Fruit fly (Drosophila melanogaster) whole organism, prepupa: ENCODE data around the gene CG17568.

Experiments used
- Blimp-1 ChIP-seq: fragments of 200-800 bp; sonication (Bioruptor generic); optimal IDR thresholded peaks from 3 replicates; lab custom pipeline; 2017; ENCODE audit warnings: missing biosample characterization, missing genetic modification characterization, mild to moderate bottlenecking, moderate library complexity, missing genetic modification reagents
- CG10669 ChIP-seq: fragments of 200-800 bp; sonication (Bioruptor generic); optimal IDR thresholded peaks from 3 replicates; lab custom pipeline; 2018; ENCODE audit warnings: missing biosample characterization, mild to moderate bottlenecking, missing genetic modification characterization, moderate library complexity
- CG11294 ChIP-seq: fragments of 200-800 bp; sonication (Bioruptor generic); IDR thresholded peaks from 2 replicates; pipeline ENCODE4 v1.3.6; 2022; ENCODE audit warnings: missing biosample characterization, missing genetic modification characterization
- CG11762 ChIP-seq: fragments of 200-800 bp; sonication (Bioruptor generic); optimal IDR thresholded peaks from 3 replicates; lab custom pipeline; 2016; ENCODE audit warnings: missing biosample characterization, missing genetic modification characterization; ENCODE audit not compliant: insufficient read depth
- CG15336 ChIP-seq: fragments of 200-800 bp; sonication (Bioruptor generic); IDR thresholded peaks from 2 replicates; pipeline ENCODE4 v1.3.6; 2022; ENCODE audit warnings: missing biosample characterization, missing genetic modification characterization
- CG1621 ChIP-seq: fragments of 200-800 bp; sonication (Bioruptor generic); optimal IDR thresholded peaks from 3 replicates; lab custom pipeline; 2018; ENCODE audit warnings: missing biosample characterization, mild to moderate bottlenecking, missing genetic modification characterization
- CG16779 ChIP-seq: fragments of 200-800 bp; sonication (Bioruptor generic); optimal IDR thresholded peaks from 3 replicates; lab custom pipeline; 2017; ENCODE audit warnings: missing biosample characterization, mild to moderate bottlenecking, missing genetic modification characterization
- CG3032 ChIP-seq: fragments of 200-800 bp; optimal IDR thresholded peaks from 2 replicates; lab custom pipeline; 2019; ENCODE audit warnings: missing biosample characterization, mild to moderate bottlenecking, missing genetic modification characterization, moderate library complexity
- CG34406 ChIP-seq: fragments of 200-800 bp; sonication (Bioruptor generic); optimal IDR thresholded peaks from 3 replicates; lab custom pipeline; 2016; ENCODE audit warnings: missing biosample characterization, missing genetic modification characterization
- CG3919 ChIP-seq: fragments of 200-800 bp; sonication (Bioruptor generic); optimal IDR thresholded peaks from 3 replicates; lab custom pipeline; 2016; ENCODE audit warnings: missing biosample characterization, missing genetic modification characterization
- CG6163 ChIP-seq: fragments of 200-800 bp; sonication (Bioruptor generic); IDR thresholded peaks from 3 replicates; pipeline ENCODE4 v1.3.6; 2022; ENCODE audit warnings: missing biosample characterization, missing genetic modification characterization
- CG6276 ChIP-seq: fragments of 200-800 bp; sonication (Bioruptor generic); optimal IDR thresholded peaks from 2 replicates; lab custom pipeline; 2017; ENCODE audit warnings: missing biosample characterization, mild to moderate bottlenecking, missing genetic modification characterization
- CG6808 ChIP-seq: fragments of 200-800 bp; sonication (Bioruptor generic); optimal IDR thresholded peaks from 3 replicates; lab custom pipeline; 2017; ENCODE audit warnings: missing biosample characterization, missing genetic modification characterization, mild to moderate bottlenecking, moderate library complexity, missing genetic modification reagents
- CG6854 ChIP-seq: fragments of 200-800 bp; sonication (Bioruptor generic); optimal IDR thresholded peaks from 2 replicates; lab custom pipeline; 2017; ENCODE audit warnings: missing biosample characterization, mild to moderate bottlenecking, missing genetic modification characterization
- CG7368 ChIP-seq: fragments of 200-800 bp; sonication (Bioruptor generic); optimal IDR thresholded peaks from 3 replicates; lab custom pipeline; 2016; ENCODE audit warnings: missing biosample characterization, missing genetic modification characterization
- CG8119 ChIP-seq: fragments of 200-800 bp; sonication (Bioruptor generic); IDR thresholded peaks from 3 replicates; pipeline ENCODE4 v1.3.6; 2022; ENCODE audit warnings: missing biosample characterization, missing genetic modification characterization
- CG8319 ChIP-seq: fragments of 200-800 bp; sonication (Bioruptor generic); optimal IDR thresholded peaks from 3 replicates; lab custom pipeline; 2016; ENCODE audit warnings: missing biosample characterization, missing genetic modification characterization
- CG8632 ChIP-seq: fragments of 200-800 bp; sonication (Bioruptor generic); optimal IDR thresholded peaks from 3 replicates; lab custom pipeline; 2016; ENCODE audit warnings: missing biosample characterization, missing genetic modification characterization
- CG9139 ChIP-seq: fragments of 200-800 bp; sonication (Bioruptor generic); optimal IDR thresholded peaks from 3 replicates; lab custom pipeline; 2017; ENCODE audit warnings: missing biosample characterization, mild to moderate bottlenecking, missing genetic modification characterization
- Eip78C ChIP-seq: fragments of 200-800 bp; sonication (Bioruptor generic); peaks from one replicate; lab custom pipeline; 2016; ENCODE audit warnings: missing biosample characterization, missing genetic modification characterization
- Eip93F ChIP-seq: fragments of 200-800 bp; sonication (Bioruptor generic); optimal IDR thresholded peaks from 2 replicates; lab custom pipeline; 2016; ENCODE audit warnings: missing biosample characterization, mild to moderate bottlenecking, missing genetic modification characterization
- Gug ChIP-seq: fragments of 200-800 bp; sonication (Bioruptor generic); IDR thresholded peaks from 2 replicates; pipeline ENCODE4 v1.3.6; 2022; ENCODE audit warnings: missing biosample characterization, missing genetic modification characterization
- Hr38 ChIP-seq: sonication (Bioruptor generic); optimal IDR thresholded peaks from 2 replicates; lab custom pipeline; 2016; ENCODE audit warnings: missing biosample characterization, missing genetic modification characterization
- Hr39 ChIP-seq: fragments of 200-800 bp; sonication (Bioruptor generic); optimal IDR thresholded peaks from 2 replicates; lab custom pipeline; 2016; ENCODE audit warnings: missing biosample characterization, missing genetic modification characterization
- Hr4 ChIP-seq: fragments of 200-800 bp; sonication (Bioruptor generic); optimal IDR thresholded peaks from 3 replicates; lab custom pipeline; 2016; ENCODE audit warnings: missing biosample characterization, missing genetic modification characterization
- Lpt ChIP-seq: fragments of 200-800 bp; sonication (Bioruptor generic); optimal IDR thresholded peaks from 3 replicates; lab custom pipeline; 2016; ENCODE audit warnings: missing biosample characterization, missing genetic modification characterization
- Met ChIP-seq: fragments of 200-800 bp; sonication (Bioruptor generic); optimal IDR thresholded peaks from 3 replicates; lab custom pipeline; 2016; ENCODE audit warnings: missing biosample characterization, missing genetic modification characterization
- Smox ChIP-seq: fragments of 200-800 bp; sonication (Bioruptor generic); optimal IDR thresholded peaks from 3 replicates; lab custom pipeline; 2016; ENCODE audit warnings: missing biosample characterization, missing genetic modification characterization
- Sox15 ChIP-seq: fragments of 200-800 bp; sonication (Bioruptor generic); optimal IDR thresholded peaks from 3 replicates; lab custom pipeline; 2016; ENCODE audit warnings: missing biosample characterization, missing genetic modification characterization
- achi ChIP-seq: fragments of 200-800 bp; sonication (Bioruptor generic); optimal IDR thresholded peaks from 3 replicates; lab custom pipeline; 2016; ENCODE audit warnings: missing biosample characterization, missing genetic modification characterization
- acj6 ChIP-seq: fragments of 200-800 bp; sonication (Bioruptor generic); optimal IDR thresholded peaks from 3 replicates; lab custom pipeline; 2016; ENCODE audit warnings: missing biosample characterization, missing genetic modification characterization
- cyc ChIP-seq: fragments of 200-800 bp; sonication (Bioruptor generic); optimal IDR thresholded peaks from 3 replicates; lab custom pipeline; 2016; ENCODE audit warnings: missing biosample characterization, missing genetic modification characterization
- dac ChIP-seq: fragments of 200-800 bp; sonication (Bioruptor generic); optimal IDR thresholded peaks from 2 replicates; lab custom pipeline; 2017; ENCODE audit warnings: missing biosample characterization, mild to moderate bottlenecking, missing genetic modification characterization
- dsx ChIP-seq: fragments of 200-800 bp; optimal IDR thresholded peaks from 3 replicates; lab custom pipeline; 2019; ENCODE audit warnings: missing biosample characterization, mild to moderate bottlenecking, missing genetic modification characterization, moderate library complexity; ENCODE audit not compliant: poor library complexity, severe bottlenecking
- eg ChIP-seq: fragments of 200-800 bp; sonication (Bioruptor generic); IDR thresholded peaks from 3 replicates; pipeline ENCODE4 v1.3.6; 2022; ENCODE audit warnings: missing biosample characterization, missing genetic modification characterization
- esn ChIP-seq: fragments of 200-800 bp; sonication (Bioruptor generic); optimal IDR thresholded peaks from 2 replicates; lab custom pipeline; 2016; ENCODE audit warnings: missing biosample characterization, mild to moderate bottlenecking, missing genetic modification characterization, moderate library complexity
- fd59A ChIP-seq: fragments of 200-800 bp; sonication (Bioruptor generic); optimal IDR thresholded peaks from 2 replicates; lab custom pipeline; 2017; ENCODE audit warnings: missing biosample characterization, mild to moderate bottlenecking, missing genetic modification characterization, missing genetic modification reagents
- fd85E ChIP-seq: fragments of 200-800 bp; sonication (Bioruptor generic); optimal IDR thresholded peaks from 3 replicates; lab custom pipeline; 2016; ENCODE audit warnings: missing biosample characterization, missing genetic modification characterization
- lz ChIP-seq: fragments of 200-800 bp; sonication (Bioruptor generic); optimal IDR thresholded peaks from 3 replicates; lab custom pipeline; 2016; ENCODE audit warnings: missing biosample characterization, missing genetic modification characterization
- pdm3 ChIP-seq: fragments of 200-800 bp; sonication (Bioruptor generic); optimal IDR thresholded peaks from 3 replicates; lab custom pipeline; 2016; ENCODE audit warnings: missing biosample characterization, missing genetic modification characterization
- salr ChIP-seq, 2 experiments: fragments of 200-800 bp; sonication (Bioruptor generic); optimal IDR thresholded peaks; 3 replicates each; lab custom pipeline; 2016 to 2018; ENCODE audit warnings: missing biosample characterization in 2 of 2, missing genetic modification characterization in 2 of 2, mild to moderate bottlenecking in 1 of 2
- spab ChIP-seq: fragments of 200-800 bp; sonication (Bioruptor generic); optimal IDR thresholded peaks from 2 replicates; lab custom pipeline; 2017; ENCODE audit warnings: missing biosample characterization, mild to moderate bottlenecking, missing genetic modification characterization, missing genetic modification reagents
- ss ChIP-seq, 2 experiments: fragments of 200-800 bp; sonication (Bioruptor generic); optimal IDR thresholded peaks; 2 replicates in 1 of 2; 3 replicates in 1 of 2; lab custom pipeline; 2017 to 2018; ENCODE audit warnings: mild to moderate bottlenecking in 2 of 2, missing biosample characterization in 2 of 2, missing genetic modification characterization in 2 of 2, moderate library complexity in 1 of 2
- svp ChIP-seq: fragments of 200-800 bp; sonication (Bioruptor generic); peaks from one replicate; lab custom pipeline; 2016; ENCODE audit warnings: missing biosample characterization, missing genetic modification characterization
- topi ChIP-seq: fragments of 200-800 bp; sonication (Bioruptor generic); optimal IDR thresholded peaks from 3 replicates; lab custom pipeline; 2016; ENCODE audit warnings: missing biosample characterization, missing genetic modification characterization
- vri ChIP-seq: fragments of 200-800 bp; sonication (Bioruptor generic); optimal IDR thresholded peaks from 3 replicates; lab custom pipeline; 2016; ENCODE audit warnings: missing biosample characterization, mild to moderate bottlenecking, missing genetic modification characterization

CG17568 gene

dm6 chr2L:19146047-19146446, 35.5 kb downstream of the CG17568 start:
- peak in 1 of 2 experiments; percentile 24 for TF ChIP-seq ss (GFP tag; optimal IDR thresholded peaks at IDR 0.05; lab: Kevin White, UChicago)
- TF ChIP-seq Eip78C (GFP tag; lab: Kevin White, UChicago): peak; percentile 63
- TF ChIP-seq svp: peak; percentile 58
- peak; percentile 31 for TF ChIP-seq CG9139
- peak; percentile 7 for TF ChIP-seq Met
- TF ChIP-seq pdm3 (GFP tag; lab: Kevin White, UChicago): no peak

dm6 chr2L:19144115-19144514, 37.4 kb downstream of the CG17568 start:
- TF ChIP-seq Sox15: no peak
- peak; percentile 57; the same call in 2 of the 3 replicates for TF ChIP-seq eg (GFP tag; lab: Robert Waterston, UW)
- peak; percentile 67 for TF ChIP-seq CG9139
- no peak for TF ChIP-seq vri
- TF ChIP-seq CG34406 (GFP tag; lab: Kevin White, UChicago): no peak
- TF ChIP-seq CG10669: no peak
- TF ChIP-seq CG11294: no peak
- TF ChIP-seq CG16779 (tag; lab: Kevin White, UChicago): no peak
- no peak for TF ChIP-seq Blimp-1 (GFP tag; lab: Kevin White, UChicago)
- TF ChIP-seq Hr4 (GFP tag; lab: Kevin White, UChicago): no peak
- TF ChIP-seq CG15336 (GFP tag; lab: Robert Waterston, UW): no peak
- no peak for TF ChIP-seq Hr38 (GFP tag; lab: Kevin White, UChicago)
- TF ChIP-seq CG8119 (GFP tag; lab: Robert Waterston, UW): no peak
- no peak for TF ChIP-seq esn (GFP tag; lab: Kevin White, UChicago)
- TF ChIP-seq fd85E (GFP tag; lab: Kevin White, UChicago): no peak
- no peak for TF ChIP-seq topi
- no peak for TF ChIP-seq achi (GFP tag; lab: Kevin White, UChicago)
- TF ChIP-seq ss (GFP tag; optimal IDR thresholded peaks at IDR 0.05; lab: Kevin White, UChicago): peak; percentile 66 to 82
- TF ChIP-seq Lpt (GFP tag; lab: Kevin White, UChicago): peak; percentile 29
- no peak for TF ChIP-seq CG6276 (GFP tag; lab: Kevin White, UChicago)
- TF ChIP-seq CG3032 (tag; lab: Kevin White, UChicago): peak; percentile 36
- TF ChIP-seq CG6808 (GFP tag; lab: Kevin White, UChicago): peak; percentile 69
- no peak for TF ChIP-seq pdm3 (GFP tag; lab: Kevin White, UChicago)
- TF ChIP-seq Smox (GFP tag; lab: Kevin White, UChicago): no peak
- TF ChIP-seq CG7368 (GFP tag; lab: Kevin White, UChicago): no peak
- no peak for TF ChIP-seq CG8319 (GFP tag; lab: Kevin White, UChicago)
- TF ChIP-seq CG8632 (GFP tag; lab: Kevin White, UChicago): no peak
- TF ChIP-seq dac: no peak
- peak; percentile 74 for TF ChIP-seq CG6163 (GFP tag; lab: Robert Waterston, UW)
- peak; percentile 30 for TF ChIP-seq dsx (GFP tag; lab: Kevin White, UChicago)
- TF ChIP-seq spab (GFP tag; lab: Kevin White, UChicago): peak; percentile 52
- TF ChIP-seq Eip93F (GFP tag; lab: Kevin White, UChicago): no peak

- TF ChIP-seq Blimp-1 (GFP tag; lab: Kevin White, UChicago): no peak
- TF ChIP-seq vri: peak; percentile 20
- peak; percentile 72 for TF ChIP-seq acj6
- TF ChIP-seq CG1621: peak; percentile 46
- peak; percentile 71 for TF ChIP-seq CG3032 (tag; lab: Kevin White, UChicago)
- peak; percentile 62 for TF ChIP-seq topi
- TF ChIP-seq CG11762 (GFP tag; lab: Kevin White, UChicago): peak; percentile 41
- peak; percentile 53 for TF ChIP-seq CG8632 (GFP tag; lab: Kevin White, UChicago)
- TF ChIP-seq CG6808 (GFP tag; lab: Kevin White, UChicago): peak; percentile 56
- peak; percentile 59 for TF ChIP-seq lz (GFP tag; lab: Kevin White, UChicago)
- peak; percentile 45 for TF ChIP-seq cyc (GFP tag; lab: Kevin White, UChicago)
- TF ChIP-seq CG34406 (GFP tag; lab: Kevin White, UChicago): peak; percentile 58
- peak; percentile 34 for TF ChIP-seq CG3919 (GFP tag; lab: Kevin White, UChicago)
- peak; percentile 39 for TF ChIP-seq spab (GFP tag; lab: Kevin White, UChicago)
- no peak for TF ChIP-seq Gug (GFP tag; lab: Robert Waterston, UW)
- TF ChIP-seq Hr4 (GFP tag; lab: Kevin White, UChicago): peak; percentile 18
- TF ChIP-seq CG8319 (GFP tag; lab: Kevin White, UChicago): peak; percentile 32
- TF ChIP-seq CG6854 (GFP tag; lab: Kevin White, UChicago): no peak
- TF ChIP-seq CG9139: no peak
- peak; percentile 84 for TF ChIP-seq svp
- TF ChIP-seq fd59A (GFP tag; lab: Kevin White, UChicago): peak; percentile 51
- peak in 1 of 2 experiments; percentile 19 for TF ChIP-seq salr (GFP tag; optimal IDR thresholded peaks at IDR 0.05; lab: Kevin White, UChicago)
- TF ChIP-seq Hr39: peak; percentile 59
Observed at dm6 chr2L:19142176-19142870, 39.2 kb downstream of the CG17568 start.
